Worm (Caenorhabditis elegans) whole organism, L1 larva: ENCODE measurements around the gene T28H10.2.
A peak's percentile ranks its signal among the peaks of the same experiment; 100 is the strongest.
"Not testable (repeated sequence)": the region's sequence is repeated elsewhere in the genome, so short reads cannot be mapped to it uniquely, and the experiment has no call there.

Experiments used
- C16A3.4 ChIP-seq: fragments of 150-350 bp; optimal IDR thresholded peaks from 2 replicates; lab custom pipeline; 2014; ENCODE audit warnings: missing biosample characterization, missing genetic modification characterization
- C34B4.2 ChIP-seq: sonication (generic microtip); optimal IDR thresholded peaks from 2 replicates; lab custom pipeline; 2017; ENCODE audit warnings: mild to moderate bottlenecking, missing genetic modification characterization, missing compliant biosample characterization
- alr-1 ChIP-seq: fragments of 200-800 bp; sonication (Bioruptor generic); optimal IDR thresholded peaks from 2 replicates; lab custom pipeline; 2018; ENCODE audit warnings: borderline replicate concordance, mild to moderate bottlenecking, missing genetic modification characterization, missing compliant biosample characterization
- ama-1 ChIP-seq: fragments of 150-350 bp; optimal IDR thresholded peaks from 2 replicates; lab custom pipeline; 2014
- ceh-63 ChIP-seq: fragments of 200-800 bp; sonication (Bioruptor generic); optimal IDR thresholded peaks from 2 replicates; lab custom pipeline; 2018; ENCODE audit warnings: mild to moderate bottlenecking, missing genetic modification characterization, missing compliant biosample characterization
- ceh-8 ChIP-seq: fragments of 200-800 bp; sonication (Bioruptor generic); optimal IDR thresholded peaks from 2 replicates; lab custom pipeline; 2018; ENCODE audit warnings: mild to moderate bottlenecking, missing genetic modification characterization, moderate library complexity, missing compliant biosample characterization
- ces-1 ChIP-seq: fragments of 150-350 bp; optimal IDR thresholded peaks from 2 replicates; lab custom pipeline; 2014; ENCODE audit warnings: missing biosample characterization, missing genetic modification reagents, missing genetic modification characterization
- dpl-1 ChIP-seq, 3 experiments: fragments of 150-350 bp in 2 of 3; sonication (generic microtip) in 1 of 3; optimal IDR thresholded peaks; 2 replicates each; lab custom pipeline; 2014 to 2017; ENCODE audit warnings: missing biosample characterization in 3 of 3, missing genetic modification characterization in 3 of 3, missing genetic modification reagents in 3 of 3
- efl-1 ChIP-seq, 4 experiments: fragments of 150-350 bp; optimal IDR thresholded peaks in 3 of 4; peaks in 1 of 4; 1 replicate in 1 of 4; 2 replicates in 3 of 4; lab custom pipeline; 2014; ENCODE audit warnings: missing biosample characterization in 2 of 4, missing genetic modification characterization in 2 of 4, missing genetic modification reagents in 2 of 4
- efl-3 ChIP-seq: fragments of 200-800 bp; sonication (Bioruptor generic); optimal IDR thresholded peaks from 2 replicates; lab custom pipeline; 2018; ENCODE audit warnings: mild to moderate bottlenecking, missing genetic modification characterization, missing compliant biosample characterization
- elt-2 ChIP-seq: sonication (generic microtip); optimal IDR thresholded peaks from 2 replicates; lab custom pipeline; 2016; ENCODE audit warnings: missing genetic modification characterization, mild to moderate bottlenecking, inconsistent platforms, missing compliant biosample characterization, missing genetic modification reagents
- ets-5 ChIP-seq: fragments of 200-800 bp; sonication (Bioruptor generic); IDR thresholded peaks from 2 replicates; pipeline ENCODE4 v1.3.6; 2022; ENCODE audit warnings: missing genetic modification characterization, missing compliant biosample characterization
- fkh-10 ChIP-seq: sonication (generic microtip); optimal IDR thresholded peaks from 2 replicates; lab custom pipeline; 2017; ENCODE audit warnings: missing biosample characterization, missing genetic modification reagents, missing genetic modification characterization
- fkh-4 ChIP-seq: sonication (generic microtip); optimal IDR thresholded peaks from 2 replicates; lab custom pipeline; 2016; ENCODE audit warnings: missing compliant biosample characterization, missing genetic modification characterization, borderline replicate concordance
- fkh-8 ChIP-seq: sonication (generic microtip); optimal IDR thresholded peaks from 2 replicates; lab custom pipeline; 2016; ENCODE audit warnings: mild to moderate bottlenecking, missing genetic modification characterization, missing compliant biosample characterization
- hlh-17 ChIP-seq: fragments of 200-800 bp; sonication (Bioruptor generic); optimal IDR thresholded peaks from 2 replicates; lab custom pipeline; 2018; ENCODE audit warnings: missing genetic modification characterization, mild to moderate bottlenecking, missing compliant biosample characterization, moderate library complexity, borderline replicate concordance
- irx-1 ChIP-seq: sonication (generic microtip); optimal IDR thresholded peaks from 2 replicates; lab custom pipeline; 2016; ENCODE audit warnings: missing genetic modification characterization, missing compliant biosample characterization
- jun-1 ChIP-seq: fragments of 150-350 bp; optimal IDR thresholded peaks from 2 replicates; lab custom pipeline; 2014; ENCODE audit warnings: missing biosample characterization, missing genetic modification reagents, missing genetic modification characterization
- lin-35 ChIP-seq, 2 experiments: fragments of 150-350 bp; optimal IDR thresholded peaks; 2 replicates each; lab custom pipeline; 2014; ENCODE audit warnings: missing biosample characterization in 2 of 2, missing genetic modification characterization in 2 of 2, missing genetic modification reagents in 2 of 2
- lir-3 ChIP-seq: sonication (generic microtip); optimal IDR thresholded peaks from 2 replicates; lab custom pipeline; 2016; ENCODE audit warnings: mild to moderate bottlenecking, missing genetic modification characterization, moderate library complexity, missing compliant biosample characterization; ENCODE audit not compliant: poor library complexity
- mdl-1 ChIP-seq, 2 experiments: fragments of 150-350 bp; optimal IDR thresholded peaks; 2 replicates each; lab custom pipeline; 2014 to 2017; ENCODE audit warnings: missing biosample characterization in 2 of 2, missing genetic modification characterization in 2 of 2, inconsistent platforms in 1 of 2
- nhr-11 ChIP-seq: fragments of 150-350 bp; optimal IDR thresholded peaks from 2 replicates; lab custom pipeline; 2014; ENCODE audit warnings: missing biosample characterization, missing genetic modification characterization
- nhr-12 ChIP-seq: sonication (generic microtip); optimal IDR thresholded peaks from 2 replicates; lab custom pipeline; 2017; ENCODE audit warnings: missing biosample characterization, missing genetic modification characterization
- nhr-19 ChIP-seq: fragments of 200-800 bp; sonication (Bioruptor generic); conservative IDR thresholded peaks from 2 replicates; pipeline ENCODE4 v1.3.6; 2022; ENCODE audit warnings: missing genetic modification characterization, missing compliant biosample characterization
- nhr-237 ChIP-seq: fragments of 150-350 bp; optimal IDR thresholded peaks from 2 replicates; lab custom pipeline; 2014; ENCODE audit warnings: missing biosample characterization, missing genetic modification characterization
- nhr-76 ChIP-seq: sonication (generic microtip); optimal IDR thresholded peaks from 2 replicates; lab custom pipeline; 2017; ENCODE audit warnings: missing biosample characterization, missing genetic modification characterization
- pag-3 ChIP-seq: sonication (generic microtip); optimal IDR thresholded peaks from 2 replicates; lab custom pipeline; 2017; ENCODE audit warnings: missing genetic modification characterization, mild to moderate bottlenecking, missing compliant biosample characterization, antibody characterized with exemption, borderline replicate concordance; ENCODE audit not compliant: insufficient read depth
- pax-3 ChIP-seq: fragments of 200-800 bp; sonication (Bioruptor generic); optimal IDR thresholded peaks from 2 replicates; lab custom pipeline; 2018; ENCODE audit warnings: mild to moderate bottlenecking, missing genetic modification characterization, moderate library complexity, missing compliant biosample characterization
- rnt-1 ChIP-seq: sonication (generic microtip); optimal IDR thresholded peaks from 2 replicates; lab custom pipeline; 2016; ENCODE audit warnings: mild to moderate bottlenecking, missing genetic modification characterization, moderate library complexity, missing compliant biosample characterization
- skn-1 ChIP-seq: fragments of 150-350 bp; optimal IDR thresholded peaks from 2 replicates; lab custom pipeline; 2014; ENCODE audit warnings: missing biosample characterization, missing genetic modification characterization
- snu-23 ChIP-seq: sonication (generic microtip); optimal IDR thresholded peaks from 2 replicates; lab custom pipeline; 2016; ENCODE audit warnings: missing genetic modification characterization, missing compliant biosample characterization
- sptf-1 ChIP-seq: fragments of 150-350 bp; optimal IDR thresholded peaks from 2 replicates; lab custom pipeline; 2014; ENCODE audit warnings: missing biosample characterization, missing genetic modification characterization
- sup-37 ChIP-seq: fragments of 200-800 bp; sonication (Bioruptor generic); optimal IDR thresholded peaks from 2 replicates; lab custom pipeline; 2018; ENCODE audit warnings: mild to moderate bottlenecking, missing genetic modification characterization, missing compliant biosample characterization
- unc-62 ChIP-seq: fragments of 150-350 bp; optimal IDR thresholded peaks from 2 replicates; lab custom pipeline; 2014; ENCODE audit warnings: missing biosample characterization, missing genetic modification reagents, missing genetic modification characterization
- xbp-1 ChIP-seq: sonication (generic microtip); optimal IDR thresholded peaks from 2 replicates; lab custom pipeline; 2016; ENCODE audit warnings: missing genetic modification characterization, missing compliant biosample characterization
- ztf-11 ChIP-seq, 2 experiments: sonication (generic microtip); optimal IDR thresholded peaks; 2 replicates each; lab custom pipeline; 2016 to 2017; ENCODE audit warnings: missing genetic modification characterization in 2 of 2, missing biosample characterization in 1 of 2, missing compliant biosample characterization in 1 of 2

Gene T28H10.2

ce11 chrV:12509922-12510582 lies 2.7 kb downstream of the T28H10.2 start:
- TF ChIP-seq ceh-8 (GFP tag; lab: Kevin White, UChicago) (peak; percentile 59), hlh-17 (GFP tag; lab: Kevin White, UChicago) (peak; percentile 88), rnt-1 (tag; lab: Kevin White, UChicago) (peak; percentile 76), lir-3 (peak; percentile 70), efl-1 (GFP tag; optimal IDR thresholded peaks at IDR 0.05 in 1 of 2; lab: Kevin White, UChicago) (peak in 1 of 2 experiments; percentile 80), ceh-63 (GFP tag; lab: Kevin White, UChicago) (peak; percentile 58), efl-3 (peak; percentile 45), C34B4.2 (peak; percentile 30), nhr-237 (tag; lab: Kevin White, UChicago) (peak; percentile 64)
- TF ChIP-seq efl-1 (optimal IDR thresholded peaks at IDR 0.05; lab: Kevin White, UChicago) = not testable (repeated sequence)

ce11 chrV:12506185-12506584 lies 6.6 kb downstream of the T28H10.2 start, which contains the start of gene nlp-46:
TSS of gene nlp-46 (minus strand) at chrV:12506285.
- no peak for TF ChIP-seq nhr-237 (tag; lab: Kevin White, UChicago)

ce11 chrV:12505730-12506129 lies 7.0 kb downstream of the T28H10.2 start:
- TF ChIP-seq ceh-63 (GFP tag; lab: Kevin White, UChicago) (no peak), jun-1 (tag; lab: Kevin White, UChicago) (no peak), fkh-4 (tag; lab: Kevin White, UChicago) (no peak), fkh-8 (tag; lab: Kevin White, UChicago) (no peak), alr-1 (tag; lab: Kevin White, UChicago) (no peak), efl-3 (no peak), fkh-10 (GFP tag; lab: Kevin White, UChicago) (no peak), pax-3 (tag; lab: Kevin White, UChicago) (no peak), ceh-8 (GFP tag; lab: Kevin White, UChicago) (no peak), xbp-1 (tag; lab: Kevin White, UChicago) (no peak), C16A3.4 (tag; lab: Kevin White, UChicago) (no peak), C34B4.2 (no peak), nhr-11 (tag; lab: Kevin White, UChicago) (no peak), ets-5 (GFP tag; lab: Robert Waterston, UW) (no peak)
- TF ChIP-seq, all 84 proteins: peak for 0

- no peak for TF ChIP-seq dpl-1 (GFP tag; optimal IDR thresholded peaks at IDR 0.05; lab: Kevin White, UChicago)
- no peak for TF ChIP-seq elt-2 (tag; lab: Kevin White, UChicago)
- TF ChIP-seq C34B4.2 = no peak
- TF ChIP-seq unc-62 = no peak
- no peak for TF ChIP-seq ama-1 (lab: Kevin White, UChicago)
- no peak for TF ChIP-seq irx-1 (tag; lab: Kevin White, UChicago)
- TF ChIP-seq sptf-1 = no peak
- TF ChIP-seq sup-37 = no peak
- no peak for TF ChIP-seq nhr-19 (GFP tag; lab: Robert Waterston, UW)
- TF ChIP-seq mdl-1 (tag; optimal IDR thresholded peaks at IDR 0.05; lab: Kevin White, UChicago) = no peak
- no peak for TF ChIP-seq snu-23
- TF ChIP-seq alr-1 (tag; lab: Kevin White, UChicago) = no peak
- TF ChIP-seq ztf-11 (tag; optimal IDR thresholded peaks at IDR 0.05; lab: Kevin White, UChicago) = no peak
- TF ChIP-seq nhr-76 = no peak
- TF ChIP-seq pag-3 (tag; lab: Kevin White, UChicago) = no peak
- TF ChIP-seq ces-1 (GFP tag; lab: Kevin White, UChicago) = no peak
- TF ChIP-seq skn-1 (tag; lab: Kevin White, UChicago) = no peak
- TF ChIP-seq lin-35 (GFP tag; optimal IDR thresholded peaks at IDR 0.05; lab: Kevin White, UChicago) = no peak
- no peak for TF ChIP-seq nhr-12 (tag; lab: Kevin White, UChicago)
Observed at ce11 chrV:12503494-12503893, 9.3 kb downstream of the T28H10.2 start, which contains the start of gene T28H10.1. TSS of gene T28H10.1 (plus strand) at chrV:12503794.
